Worm (Caenorhabditis elegans) whole organism, young adult: Measurements from ENCODE around the gene air-1.

Source experiments
- B0336.3 ChIP-seq: fragments of 200-800 bp; sonication (Bioruptor generic); IDR thresholded peaks from 2 replicates; pipeline ENCODE4 v1.3.6; 2022; ENCODE audit warnings: missing genetic modification characterization, missing compliant biosample characterization
- C17E4.6 ChIP-seq: fragments of 200-800 bp; sonication (Bioruptor generic); IDR thresholded peaks from 2 replicates; pipeline ENCODE4 v1.3.6; 2022; ENCODE audit warnings: missing genetic modification reagents, missing genetic modification characterization, missing compliant biosample characterization
- F39B2.1 ChIP-seq: fragments of 200-800 bp; sonication (Bioruptor generic); IDR thresholded peaks from 2 replicates; pipeline ENCODE4 v1.3.6; 2022; ENCODE audit warnings: missing genetic modification reagents, missing genetic modification characterization, missing compliant biosample characterization
- F52B5.7 ChIP-seq: sonication (generic microtip); optimal IDR thresholded peaks from 2 replicates; lab custom pipeline; 2016; ENCODE audit warnings: mild to moderate bottlenecking, missing genetic modification characterization, missing compliant biosample characterization
- F55B11.4 ChIP-seq: sonication (generic microtip); optimal IDR thresholded peaks from 2 replicates; lab custom pipeline; 2016; ENCODE audit warnings: missing compliant biosample characterization, missing genetic modification characterization, borderline replicate concordance; ENCODE audit not compliant: insufficient read depth
- Y53F4B.3 ChIP-seq: fragments of 200-800 bp; sonication (Bioruptor generic); IDR thresholded peaks from 2 replicates; pipeline ENCODE4 v1.3.6; 2022; ENCODE audit warnings: missing genetic modification reagents, missing genetic modification characterization, missing compliant biosample characterization
- Y53G8AR.9 ChIP-seq: fragments of 200-800 bp; sonication (Bioruptor generic); conservative IDR thresholded peaks from 2 replicates; pipeline ENCODE4 v1.3.6; 2022; ENCODE audit warnings: missing genetic modification reagents, missing genetic modification characterization, missing compliant biosample characterization
- Y56A3A.18 ChIP-seq: fragments of 200-800 bp; sonication (Bioruptor generic); IDR thresholded peaks from 2 replicates; pipeline ENCODE4 v1.3.6; 2022; ENCODE audit warnings: missing genetic modification reagents, missing genetic modification characterization, missing compliant biosample characterization
- Y67H2A.10 ChIP-seq: fragments of 200-800 bp; sonication (Bioruptor generic); conservative IDR thresholded peaks from 2 replicates; pipeline ENCODE4 v1.3.6; 2022; ENCODE audit warnings: missing genetic modification reagents, missing genetic modification characterization, missing compliant biosample characterization
- Y95B8A.8 ChIP-seq: fragments of 200-800 bp; sonication (Bioruptor generic); IDR thresholded peaks from 2 replicates; pipeline ENCODE4 v1.3.6; 2022; ENCODE audit warnings: missing genetic modification reagents, missing genetic modification characterization, missing compliant biosample characterization
- akir-1 ChIP-seq: fragments of 200-800 bp; sonication (Bioruptor generic); optimal IDR thresholded peaks from 2 replicates; lab custom pipeline; 2018; ENCODE audit warnings: mild to moderate bottlenecking, missing genetic modification characterization, moderate library complexity, missing compliant biosample characterization
- aptf-3 ChIP-seq: fragments of 200-800 bp; sonication (Bioruptor generic); IDR thresholded peaks from 2 replicates; pipeline ENCODE4 v1.3.6; 2022; ENCODE audit warnings: missing genetic modification characterization, missing compliant biosample characterization
- atf-7 ChIP-seq: sonication (generic microtip); optimal IDR thresholded peaks from 2 replicates; lab custom pipeline; 2017; ENCODE audit warnings: mild to moderate bottlenecking, missing genetic modification characterization, missing compliant biosample characterization
- attf-3 ChIP-seq: fragments of 200-800 bp; sonication (Bioruptor generic); conservative IDR thresholded peaks from 2 replicates; pipeline ENCODE4 v1.3.6; 2022; ENCODE audit warnings: missing genetic modification reagents, missing genetic modification characterization, missing compliant biosample characterization
- bed-1 ChIP-seq: fragments of 200-800 bp; sonication (Bioruptor generic); IDR thresholded peaks from 2 replicates; pipeline ENCODE4 v1.3.6; 2022; ENCODE audit warnings: missing genetic modification reagents, missing genetic modification characterization, missing compliant biosample characterization
- ceh-100 ChIP-seq: fragments of 200-800 bp; sonication (Bioruptor generic); IDR thresholded peaks from 2 replicates; pipeline ENCODE4 v1.3.6; 2022; ENCODE audit warnings: missing genetic modification reagents, missing genetic modification characterization, missing compliant biosample characterization
- ceh-58 ChIP-seq: fragments of 200-800 bp; sonication (Bioruptor generic); IDR thresholded peaks from 2 replicates; pipeline ENCODE4 v1.3.6; 2022; ENCODE audit warnings: missing genetic modification characterization, missing compliant biosample characterization
- ceh-91 ChIP-seq: fragments of 200-800 bp; sonication (Bioruptor generic); IDR thresholded peaks from 2 replicates; pipeline ENCODE4 v1.3.6; 2022; ENCODE audit warnings: missing genetic modification reagents, missing genetic modification characterization, missing compliant biosample characterization
- die-1 ChIP-seq: sonication (generic microtip); optimal IDR thresholded peaks from 2 replicates; lab custom pipeline; 2016; ENCODE audit warnings: missing genotype, mild to moderate bottlenecking, missing genetic modification characterization, missing compliant biosample characterization
- dpff-1 ChIP-seq: sonication (generic microtip); optimal IDR thresholded peaks from 2 replicates; lab custom pipeline; 2017; ENCODE audit warnings: mild to moderate bottlenecking, missing genetic modification characterization, missing compliant biosample characterization
- dpl-1 ChIP-seq: fragments of 150-350 bp; optimal IDR thresholded peaks from 2 replicates; lab custom pipeline; 2014; ENCODE audit warnings: missing biosample characterization, missing genetic modification reagents, missing genetic modification characterization
- egl-18 ChIP-seq: fragments of 200-800 bp; sonication (Bioruptor generic); IDR thresholded peaks from 2 replicates; pipeline ENCODE4 v1.3.6; 2022; ENCODE audit warnings: missing genetic modification reagents, missing genetic modification characterization, missing compliant biosample characterization
- ekl-4 ChIP-seq: fragments of 200-800 bp; sonication (Bioruptor generic); IDR thresholded peaks from 2 replicates; pipeline ENCODE4 v1.3.6; 2022; ENCODE audit warnings: missing genetic modification reagents, missing genetic modification characterization, missing compliant biosample characterization
- ets-4 ChIP-seq: fragments of 200-800 bp; sonication (Bioruptor generic); optimal IDR thresholded peaks from 2 replicates; lab custom pipeline; 2018; ENCODE audit warnings: mild to moderate bottlenecking, missing genetic modification characterization, missing compliant biosample characterization
- him-1 ChIP-seq: sonication (generic microtip); optimal IDR thresholded peaks from 2 replicates; lab custom pipeline; 2016; ENCODE audit warnings: missing genotype, missing genetic modification reagents, missing genetic modification characterization, missing compliant biosample characterization
- hlh-26 ChIP-seq: fragments of 200-800 bp; sonication (Bioruptor generic); conservative IDR thresholded peaks from 2 replicates; pipeline ENCODE4 v1.3.6; 2022; ENCODE audit warnings: missing genetic modification reagents, missing genetic modification characterization, missing compliant biosample characterization
- hmg-1.2 ChIP-seq: fragments of 200-800 bp; sonication (Bioruptor generic); IDR thresholded peaks from 2 replicates; pipeline ENCODE4 v1.3.6; 2022; ENCODE audit warnings: missing genetic modification reagents, missing genetic modification characterization, missing compliant biosample characterization
- hmg-20 ChIP-seq: fragments of 200-800 bp; sonication (Bioruptor generic); IDR thresholded peaks from 2 replicates; pipeline ENCODE4 v1.3.6; 2022; ENCODE audit warnings: missing genetic modification reagents, missing genetic modification characterization, missing compliant biosample characterization
- let-607 ChIP-seq, 2 experiments: fragments of 200-800 bp in 1 of 2; sonication (Bioruptor generic) in 1 of 2; sonication (generic microtip) in 1 of 2; optimal IDR thresholded peaks; 2 replicates each; lab custom pipeline; 2016 to 2018; ENCODE audit warnings: mild to moderate bottlenecking in 2 of 2, missing compliant biosample characterization in 2 of 2, missing genetic modification characterization in 2 of 2, moderate library complexity in 2 of 2, missing genotype in 1 of 2
- lin-40 ChIP-seq: sonication (generic microtip); optimal IDR thresholded peaks from 2 replicates; lab custom pipeline; 2016; ENCODE audit warnings: missing genetic modification characterization, mild to moderate bottlenecking, missing compliant biosample characterization, missing genotype, missing genetic modification reagents
- nfya-1 ChIP-seq: sonication (generic microtip); optimal IDR thresholded peaks from 2 replicates; lab custom pipeline; 2017; ENCODE audit warnings: antibody characterized with exemption, missing compliant biosample characterization, missing genetic modification characterization, borderline replicate concordance; ENCODE audit not compliant: insufficient read depth
- nfya-2 ChIP-seq: fragments of 200-800 bp; sonication (Bioruptor generic); IDR thresholded peaks from 2 replicates; pipeline ENCODE4 v1.3.6; 2022; ENCODE audit warnings: missing genetic modification reagents, missing genetic modification characterization, missing compliant biosample characterization
- nhr-80 ChIP-seq: sonication (generic microtip); optimal IDR thresholded peaks from 2 replicates; lab custom pipeline; 2016; ENCODE audit warnings: missing genetic modification characterization, missing compliant biosample characterization
- nhr-90 ChIP-seq: sonication (generic microtip); optimal IDR thresholded peaks from 2 replicates; lab custom pipeline; 2016; ENCODE audit warnings: missing genotype, mild to moderate bottlenecking, missing genetic modification characterization, missing compliant biosample characterization
- rcor-1 ChIP-seq: fragments of 200-800 bp; sonication (Bioruptor generic); IDR thresholded peaks from 2 replicates; pipeline ENCODE4 v1.3.6; 2022; ENCODE audit warnings: missing genetic modification reagents, missing genetic modification characterization, missing compliant biosample characterization
- rec-8 ChIP-seq, 2 experiments: sonication (generic microtip); optimal IDR thresholded peaks; 2 replicates each; lab custom pipeline; 2016; ENCODE audit warnings: mild to moderate bottlenecking in 2 of 2, missing genetic modification characterization in 2 of 2, missing genetic modification reagents in 2 of 2, missing genotype in 2 of 2, missing biosample characterization in 1 of 2, missing compliant biosample characterization in 1 of 2, moderate library complexity in 1 of 2
- snpc-1.1 ChIP-seq: sonication (generic microtip); optimal IDR thresholded peaks from 2 replicates; lab custom pipeline; 2017; ENCODE audit warnings: missing genetic modification characterization, mild to moderate bottlenecking, missing compliant biosample characterization, antibody characterized with exemption, moderate library complexity, missing genotype, missing genetic modification reagents; ENCODE audit not compliant: insufficient read depth
- snpc-4 ChIP-seq, 5 experiments: fragments of 150-350 bp in 1 of 5; sonication (generic microtip) in 4 of 5; optimal IDR thresholded peaks; 2 replicates each; lab custom pipeline; 2014 to 2018; ENCODE audit warnings: missing genetic modification characterization in 5 of 5, missing biosample characterization in 3 of 5, antibody characterized with exemption in 2 of 5, mild to moderate bottlenecking in 2 of 5, missing compliant biosample characterization in 2 of 5, missing genotype in 2 of 5, moderate library complexity in 2 of 5, missing genetic modification reagents in 1 of 5
- tbp1 ChIP-seq: fragments of 200-800 bp; sonication (Bioruptor generic); optimal IDR thresholded peaks from 2 replicates; lab custom pipeline; 2018; ENCODE audit warnings: mild to moderate bottlenecking, missing genetic modification characterization, missing compliant biosample characterization
- unc-130 ChIP-seq: sonication (generic microtip); optimal IDR thresholded peaks from 2 replicates; lab custom pipeline; 2016; ENCODE audit warnings: missing genetic modification reagents, missing genetic modification characterization, missing compliant biosample characterization
- zfh-2 ChIP-seq: fragments of 200-800 bp; sonication (Bioruptor generic); conservative IDR thresholded peaks from 2 replicates; pipeline ENCODE4 v1.3.6; 2022; ENCODE audit warnings: missing genetic modification reagents, missing genetic modification characterization, missing compliant biosample characterization
- zim-3 ChIP-seq: sonication (generic microtip); optimal IDR thresholded peaks from 2 replicates; lab custom pipeline; 2017; ENCODE audit warnings: mild to moderate bottlenecking, missing genetic modification characterization, moderate library complexity, missing compliant biosample characterization
- ztf-26 ChIP-seq: sonication (generic microtip); optimal IDR thresholded peaks from 2 replicates; lab custom pipeline; 2017; ENCODE audit warnings: missing genetic modification characterization, missing compliant biosample characterization
- ztf-3 ChIP-seq: fragments of 200-800 bp; sonication (Bioruptor generic); optimal IDR thresholded peaks from 2 replicates; lab custom pipeline; 2018; ENCODE audit warnings: mild to moderate bottlenecking, missing genetic modification characterization, missing compliant biosample characterization

Gene air-1

DNA sequence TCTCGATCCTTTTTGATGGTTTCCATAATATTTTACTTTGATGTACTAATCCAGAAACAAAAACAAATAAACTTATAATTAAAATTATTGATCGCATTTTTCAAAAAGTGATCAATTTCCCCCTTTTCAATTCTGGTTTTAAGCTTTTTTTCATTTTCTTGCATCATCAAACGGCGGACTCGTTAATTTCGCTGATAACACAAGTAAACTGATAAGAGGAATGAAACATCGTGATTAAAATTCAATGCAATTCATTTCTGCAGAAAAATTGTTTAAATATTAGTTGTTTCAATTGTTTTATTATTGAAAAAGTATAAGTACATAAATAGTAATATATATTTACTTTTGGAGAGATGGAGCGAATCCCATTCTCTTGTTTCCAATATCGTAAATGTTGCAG lies 46.0 kb downstream of the air-1 start (continued):
- TF ChIP-seq snpc-1.1 (tag; lab: Kevin White, UChicago) (no peak), Y56A3A.18 (no peak), him-1 (tag; lab: Kevin White, UChicago) (no peak), egl-18 (GFP tag; lab: Robert Waterston, UW) (no peak), F52B5.7 (tag; lab: Kevin White, UChicago) (no peak), snpc-4 (GFP tag; optimal IDR thresholded peaks at IDR 0.05; lab: Kevin White, UChicago) (no peak), snpc-4 (tag; optimal IDR thresholded peaks at IDR 0.05; lab: Kevin White, UChicago) (peak in 1 of 4 experiments; percentile 5), rcor-1 (GFP tag; lab: Robert Waterston, UW) (no peak), zim-3 (tag; lab: Kevin White, UChicago) (no peak), ekl-4 (GFP tag; lab: Robert Waterston, UW) (0 out of 2 replicates have a peak, but pooled peaks have one; percentile 21), ceh-91 (GFP tag; lab: Robert Waterston, UW) (no peak), nhr-80 (peak; percentile 71), ceh-58 (no peak), unc-130 (no peak), Y53G8AR.9 (GFP tag; lab: Robert Waterston, UW) (peak; percentile 69), F39B2.1 (GFP tag; lab: Robert Waterston, UW) (no peak), nfya-1 (tag; lab: Kevin White, UChicago) (no peak), F55B11.4 (tag; lab: Kevin White, UChicago) (no peak), Y53F4B.3 (GFP tag; lab: Robert Waterston, UW) (no peak), Y67H2A.10 (GFP tag; lab: Robert Waterston, UW) (no peak), bed-1 (GFP tag; lab: Robert Waterston, UW) (no peak), C17E4.6 (GFP tag; lab: Robert Waterston, UW) (no peak), tbp1 (peak; percentile 7), die-1 (tag; lab: Kevin White, UChicago) (no peak), attf-3 (no peak), rec-8 (tag; optimal IDR thresholded peaks at IDR 0.05; lab: Kevin White, UChicago) (no peak), hmg-1.2 (no peak), let-607 (tag; optimal IDR thresholded peaks at IDR 0.05; lab: Kevin White, UChicago) (peak in 1 of 2 experiments; percentile 13), ztf-3 (GFP tag; lab: Kevin White, UChicago) (no peak), lin-40 (tag; lab: Kevin White, UChicago) (no peak), nfya-2 (no peak)

DNA sequence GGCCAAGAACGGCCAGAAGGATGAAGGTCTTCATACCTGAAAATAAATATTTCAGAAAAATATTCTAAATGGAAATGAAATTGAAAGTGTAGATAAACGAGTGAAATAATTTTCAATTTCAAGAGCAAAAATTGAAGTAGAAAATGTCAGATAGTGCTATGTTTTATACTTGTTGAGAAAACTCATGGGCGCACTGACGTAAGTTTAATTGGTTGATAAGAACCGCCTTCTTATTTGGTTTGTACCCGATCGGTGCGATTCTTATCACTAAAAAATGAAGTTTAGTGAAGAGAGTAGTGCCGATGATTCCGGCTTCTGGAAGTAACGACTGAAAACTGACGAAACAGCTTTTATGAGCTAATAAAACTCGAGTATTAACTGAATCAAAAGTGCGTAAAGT lies 47.6 kb downstream of the air-1 start, which contains the start of the genes asp-6 and asp-12:
asp-6 (minus strand) TSS at position 36 of the 400 bp plus-strand sequence.
asp-12 (plus strand) TSS at position 309 of the 400 bp plus-strand sequence.
- TF ChIP-seq akir-1 (GFP tag; lab: Kevin White, UChicago) (no peak), nhr-80 (peak; percentile 80), dpl-1 (GFP tag; lab: Kevin White, UChicago) (no peak)

DNA sequence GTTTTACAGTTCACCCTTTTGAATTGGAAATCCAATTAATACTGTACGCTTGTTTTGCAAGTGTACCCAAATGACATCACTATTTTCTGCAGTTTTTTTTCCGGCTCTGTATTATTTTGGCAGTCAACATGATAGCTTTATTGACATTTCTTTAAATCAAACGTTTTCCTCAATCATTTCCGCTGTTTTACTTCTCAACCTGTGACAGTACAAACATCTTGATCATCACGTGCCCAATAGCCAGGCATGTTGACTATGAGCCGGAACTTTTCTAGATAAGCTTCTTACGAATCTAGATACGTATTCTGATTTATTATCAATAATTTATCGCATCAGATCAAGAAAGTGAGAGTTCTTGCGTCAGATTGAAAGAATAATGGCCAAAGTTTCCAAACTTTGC lies 48.6 kb downstream of the air-1 start:
- TF ChIP-seq ceh-58 (no peak), nfya-1 (tag; lab: Kevin White, UChicago) (no peak), atf-7 (tag; lab: Kevin White, UChicago) (peak; percentile 86), nhr-90 (tag; lab: Kevin White, UChicago) (peak; percentile 5), ets-4 (GFP tag; lab: Kevin White, UChicago) (peak; percentile 35), ceh-100 (GFP tag; lab: Robert Waterston, UW) (no peak), aptf-3 (GFP tag; lab: Robert Waterston, UW) (no peak), let-607 (tag; optimal IDR thresholded peaks at IDR 0.05; lab: Kevin White, UChicago) (peak in 1 of 2 experiments; percentile 18), Y53F4B.3 (GFP tag; lab: Robert Waterston, UW) (no peak), hlh-26 (GFP tag; lab: Robert Waterston, UW) (no peak), hmg-20 (GFP tag; lab: Robert Waterston, UW) (no peak), dpff-1 (tag; lab: Kevin White, UChicago) (no peak), zfh-2 (GFP tag; lab: Robert Waterston, UW) (no peak), ztf-26 (tag; lab: Kevin White, UChicago) (no peak), B0336.3 (GFP tag; lab: Robert Waterston, UW) (0 out of 2 replicates have a peak, but pooled peaks have one; percentile 26), Y95B8A.8 (GFP tag; lab: Robert Waterston, UW) (no peak)
